Fruit fly (Drosophila melanogaster): ENCODE data around the gene Teh3.
A peak's percentile ranks its signal among the peaks of the same experiment; 100 is the strongest.

The Teh3 gene

DNA sequence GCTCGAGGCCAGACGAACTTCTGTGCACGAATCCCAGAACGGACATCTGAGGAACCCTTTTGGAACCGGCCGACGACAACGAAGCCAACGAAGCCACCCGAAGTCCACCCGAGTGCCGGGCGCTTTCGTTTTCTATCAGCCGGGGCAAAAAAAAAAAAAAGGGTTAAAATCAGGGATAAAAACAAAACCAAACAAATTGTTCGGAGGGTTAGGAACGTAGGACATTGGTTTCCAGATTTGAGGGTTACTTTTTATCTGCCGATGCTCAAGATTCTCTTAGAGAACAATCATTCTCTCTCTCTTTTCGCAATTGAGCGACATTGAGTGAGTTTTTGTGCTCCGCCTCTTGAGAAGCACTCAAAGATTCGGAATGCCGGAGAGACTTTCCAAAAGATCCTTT, 23.5 kb downstream of the Teh3 start, which contains the start of gene nab:
Gene nab (minus strand): TSS at position 7 of the 400 bp plus-strand sequence.
- no peak for TF ChIP-seq ap (GFP tag; IDR thresholded peaks at IDR 0.05)
- TF ChIP-seq Nf-YC (tag; optimal IDR thresholded peaks at IDR 0.05), result peak; percentile 83
- no peak for TF ChIP-seq aop (GFP tag; IDR thresholded peaks at IDR 0.05)
- TF ChIP-seq ems (GFP tag; optimal IDR thresholded peaks at IDR 0.05), result no peak
- TF ChIP-seq B-H1 (GFP tag; IDR thresholded peaks at IDR 0.05), result no peak
- no peak for TF ChIP-seq CG16779 (GFP tag; IDR thresholded peaks at IDR 0.05)
- TF ChIP-seq CG30403 (GFP tag; optimal IDR thresholded peaks at IDR 0.05), result no peak
- TF ChIP-seq cato (GFP tag; optimal IDR thresholded peaks at IDR 0.05; ENCODE audit: borderline replicate concordance), result no peak
- no peak for TF ChIP-seq B-H2 (GFP tag; optimal IDR thresholded peaks at IDR 0.05)
- 0 out of 2 replicates have a peak, but pooled peaks have one; percentile 7 for TF ChIP-seq CG17328 (GFP tag; IDR thresholded peaks at IDR 0.05)
- no peak for TF ChIP-seq crp (GFP tag; optimal IDR thresholded peaks at IDR 0.05)
- TF ChIP-seq Sry-δ (GFP tag; optimal IDR thresholded peaks at IDR 0.05), result no peak
- TF ChIP-seq CG10366 (GFP tag; IDR thresholded peaks at IDR 0.05), result no peak
- TF ChIP-seq dan (GFP tag; IDR thresholded peaks at IDR 0.05), result no peak
- TF ChIP-seq bsh (GFP tag; optimal IDR thresholded peaks at IDR 0.05), result no peak
- TF ChIP-seq HLH3B (GFP tag; IDR thresholded peaks at IDR 0.05), result no peak
- TF ChIP-seq her (GFP tag; optimal IDR thresholded peaks at IDR 0.05), result no peak
- peak; percentile 25 for TF ChIP-seq sqz (GFP tag; optimal IDR thresholded peaks at IDR 0.05)
- no peak for TF ChIP-seq chinmo (GFP tag; IDR thresholded peaks at IDR 0.05; ENCODE audit: partially characterized antibody)
- TF ChIP-seq CG3407 (GFP tag; optimal IDR thresholded peaks at IDR 0.05), result no peak
- TF ChIP-seq E2f2 (GFP tag; IDR thresholded peaks at IDR 0.05), result no peak
- TF ChIP-seq Doc3 (GFP tag; IDR thresholded peaks at IDR 0.05; ENCODE audit: partially characterized antibody), result no peak
- no peak for TF ChIP-seq Spps (tag; optimal IDR thresholded peaks at IDR 0.05)
- no peak for TF ChIP-seq sd (tag; optimal IDR thresholded peaks at IDR 0.05)
- no peak for TF ChIP-seq HLH4C (GFP tag; IDR thresholded peaks at IDR 0.05; ENCODE audit: partially characterized antibody)
- TF ChIP-seq CG4328 (GFP tag; optimal IDR thresholded peaks at IDR 0.05), result no peak
- TF ChIP-seq bab2 (GFP tag; optimal IDR thresholded peaks at IDR 0.05), result no peak
- no peak for TF ChIP-seq CG9797 (GFP tag; optimal IDR thresholded peaks at IDR 0.05)
- no peak for TF ChIP-seq mirr (GFP tag; optimal IDR thresholded peaks at IDR 0.05)
- no peak for TF ChIP-seq CG13775 (GFP tag; optimal IDR thresholded peaks at IDR 0.05)
- no peak for TF ChIP-seq CG17385 (GFP tag; optimal IDR thresholded peaks at IDR 0.05)
- TF ChIP-seq CG34376 (GFP tag; optimal IDR thresholded peaks at IDR 0.05), result no peak
- TF ChIP-seq prd (optimal IDR thresholded peaks at IDR 0.05), result no peak
- no peak for TF ChIP-seq prd (GFP tag; IDR thresholded peaks at IDR 0.05)
- no peak for TF ChIP-seq unpg (GFP tag; optimal IDR thresholded peaks at IDR 0.05)
- peak; percentile 13 for TF ChIP-seq nom (GFP tag; optimal IDR thresholded peaks at IDR 0.05)
- no peak for TF ChIP-seq sisA (GFP tag; IDR thresholded peaks at IDR 0.05)
- TF ChIP-seq Kr (GFP tag; optimal IDR thresholded peaks at IDR 0.05), result peak; percentile 56
- peak; percentile 7 to 66 for TF ChIP-seq Trl (optimal IDR thresholded peaks at IDR 0.05)
- TF ChIP-seq Trl (GFP tag; optimal IDR thresholded peaks at IDR 0.05), result no peak
- no peak for TF ChIP-seq CG6272 (GFP tag; IDR thresholded peaks at IDR 0.05)
- TF ChIP-seq Lhr (GFP tag; optimal IDR thresholded peaks at IDR 0.05), result no peak
- TF ChIP-seq z (GFP tag; IDR thresholded peaks at IDR 0.05), result peak; percentile 95
- no peak for TF ChIP-seq Gsc (GFP tag; IDR thresholded peaks at IDR 0.05)
- peak; percentile 91 for TF ChIP-seq pros (GFP tag; optimal IDR thresholded peaks at IDR 0.05)
- peak; percentile 38 for TF ChIP-seq CG7271 (tag; optimal IDR thresholded peaks at IDR 0.05)
- TF ChIP-seq HLH54F (GFP tag; optimal IDR thresholded peaks at IDR 0.05), result no peak
- TF ChIP-seq pan (optimal IDR thresholded peaks at IDR 0.05), result no peak
- no peak for TF ChIP-seq pan (GFP tag; optimal IDR thresholded peaks at IDR 0.05 in 1 of 2, IDR thresholded peaks at IDR 0.05 in 1 of 2)
- no peak for TF ChIP-seq sr (GFP tag; IDR thresholded peaks at IDR 0.05)
- TF ChIP-seq Blimp-1 (GFP tag; optimal IDR thresholded peaks at IDR 0.05), result peak; percentile 31
- TF ChIP-seq CG31365 (tag; optimal IDR thresholded peaks at IDR 0.05), result no peak

Data from whole organism, embryonic.